Worm (Caenorhabditis elegans) whole organism, L2 larva: Measurements from ENCODE around the gene F31E8.5.

Experiments used
- C34F6.9 ChIP-seq: fragments of 150-350 bp; optimal IDR thresholded peaks from 2 replicates; lab custom pipeline; 2014; ENCODE audit warnings: missing biosample characterization, missing genetic modification characterization
- F13H6.1 ChIP-seq: sonication (generic microtip); optimal IDR thresholded peaks from 2 replicates; lab custom pipeline; 2016; ENCODE audit warnings: missing genetic modification characterization, missing compliant biosample characterization
- R02D3.7 ChIP-seq: fragments of 150-350 bp; optimal IDR thresholded peaks from 2 replicates; lab custom pipeline; 2014; ENCODE audit warnings: missing biosample characterization, missing genetic modification characterization
- ZK546.5 ChIP-seq: sonication (generic microtip); optimal IDR thresholded peaks from 2 replicates; lab custom pipeline; 2017; ENCODE audit warnings: missing biosample characterization, missing genetic modification characterization
- aly-2 ChIP-seq: fragments of 150-350 bp; optimal IDR thresholded peaks from 2 replicates; lab custom pipeline; 2014; ENCODE audit warnings: missing biosample characterization, missing genetic modification characterization
- blmp-1 ChIP-seq: sonication (generic microtip); optimal IDR thresholded peaks from 2 replicates; lab custom pipeline; 2017; ENCODE audit warnings: missing genetic modification characterization, mild to moderate bottlenecking, missing compliant biosample characterization, antibody characterized with exemption, moderate library complexity; ENCODE audit not compliant: insufficient read depth
- ceh-82 ChIP-seq: fragments of 150-350 bp; optimal IDR thresholded peaks from 2 replicates; lab custom pipeline; 2014; ENCODE audit warnings: missing biosample characterization, missing genetic modification characterization
- crh-2 ChIP-seq: sonication (generic microtip); optimal IDR thresholded peaks from 2 replicates; lab custom pipeline; 2017; ENCODE audit warnings: missing biosample characterization, missing genetic modification characterization
- egl-27 ChIP-seq: sonication (generic microtip); optimal IDR thresholded peaks from 3 replicates; lab custom pipeline; 2017; ENCODE audit warnings: missing biosample characterization, missing genetic modification reagents, missing genetic modification characterization
- elt-1 ChIP-seq: fragments of 150-350 bp; optimal IDR thresholded peaks from 2 replicates; lab custom pipeline; 2014; ENCODE audit warnings: missing biosample characterization, missing genetic modification characterization
- elt-3 ChIP-seq: sonication (generic microtip); optimal IDR thresholded peaks from 2 replicates; lab custom pipeline; 2017; ENCODE audit warnings: missing biosample characterization, missing genetic modification characterization
- fos-1 ChIP-seq: fragments of 150-350 bp; optimal IDR thresholded peaks from 2 replicates; lab custom pipeline; 2014; ENCODE audit warnings: missing biosample characterization, missing genetic modification characterization
- gmeb-1 ChIP-seq: fragments of 150-350 bp; optimal IDR thresholded peaks from 2 replicates; lab custom pipeline; 2014; ENCODE audit warnings: missing biosample characterization, missing genetic modification characterization
- lin-11 ChIP-seq: fragments of 150-350 bp; sonication (generic microtip); optimal IDR thresholded peaks from 2 replicates; lab custom pipeline; 2014; ENCODE audit warnings: missing biosample characterization, missing genetic modification characterization, inconsistent platforms, mixed read lengths
- lsy-2 ChIP-seq, 2 experiments: fragments of 150-350 bp in 1 of 2; sonication (generic microtip) in 1 of 2; optimal IDR thresholded peaks; 2 replicates each; lab custom pipeline; 2014 to 2017; ENCODE audit warnings: missing biosample characterization in 2 of 2, missing genetic modification characterization in 2 of 2
- mab-5 ChIP-seq: fragments of 150-350 bp; optimal IDR thresholded peaks from 2 replicates; lab custom pipeline; 2014; ENCODE audit warnings: missing biosample characterization, missing genetic modification characterization
- mbf-1 ChIP-seq: sonication (generic microtip); optimal IDR thresholded peaks from 2 replicates; lab custom pipeline; 2017; ENCODE audit warnings: missing biosample characterization, missing genetic modification characterization
- mdl-1 ChIP-seq, 2 experiments: fragments of 150-350 bp in 1 of 2; sonication (generic microtip) in 1 of 2; optimal IDR thresholded peaks; 2 replicates each; lab custom pipeline; 2017; ENCODE audit warnings: missing biosample characterization in 2 of 2, missing genetic modification characterization in 2 of 2
- nhr-10 ChIP-seq: sonication (generic microtip); optimal IDR thresholded peaks from 2 replicates; lab custom pipeline; 2017; ENCODE audit warnings: missing biosample characterization, missing genetic modification characterization
- nhr-11 ChIP-seq: fragments of 150-350 bp; optimal IDR thresholded peaks from 2 replicates; lab custom pipeline; 2014; ENCODE audit warnings: missing biosample characterization, missing genetic modification characterization
- nhr-12 ChIP-seq: fragments of 150-350 bp; optimal IDR thresholded peaks from 2 replicates; lab custom pipeline; 2014; ENCODE audit warnings: missing biosample characterization, missing genetic modification characterization
- nhr-129 ChIP-seq: fragments of 150-350 bp; optimal IDR thresholded peaks from 2 replicates; lab custom pipeline; 2014; ENCODE audit warnings: missing biosample characterization, missing genetic modification characterization
- nhr-21 ChIP-seq: fragments of 150-350 bp; optimal IDR thresholded peaks from 2 replicates; lab custom pipeline; 2014; ENCODE audit warnings: missing biosample characterization, missing genetic modification characterization
- nhr-23 ChIP-seq: fragments of 150-350 bp; optimal IDR thresholded peaks from 2 replicates; lab custom pipeline; 2014; ENCODE audit warnings: missing biosample characterization, missing genetic modification reagents, missing genetic modification characterization
- nhr-237 ChIP-seq: fragments of 150-350 bp; optimal IDR thresholded peaks from 2 replicates; lab custom pipeline; 2014; ENCODE audit warnings: missing biosample characterization, missing genetic modification characterization
- nhr-25 ChIP-seq: fragments of 150-350 bp; sonication (generic microtip); optimal IDR thresholded peaks from 3 replicates; lab custom pipeline; 2014; ENCODE audit warnings: missing biosample characterization, missing genetic modification characterization
- nhr-77 ChIP-seq: fragments of 150-350 bp; optimal IDR thresholded peaks from 2 replicates; lab custom pipeline; 2014; ENCODE audit warnings: missing biosample characterization, missing genetic modification characterization
- sem-4 ChIP-seq: fragments of 150-350 bp; optimal IDR thresholded peaks from 2 replicates; lab custom pipeline; 2014; ENCODE audit warnings: missing biosample characterization, missing genetic modification reagents, missing genetic modification characterization
- skn-1 ChIP-seq: sonication (generic microtip); optimal IDR thresholded peaks from 2 replicates; lab custom pipeline; 2017; ENCODE audit warnings: missing biosample characterization, missing genetic modification characterization
- sma-3 ChIP-seq: sonication (generic microtip); optimal IDR thresholded peaks from 2 replicates; lab custom pipeline; 2016; ENCODE audit warnings: missing genetic modification reagents, missing genetic modification characterization, missing compliant biosample characterization
- sma-9 ChIP-seq, 2 experiments: fragments of 150-350 bp in 1 of 2; sonication (generic microtip) in 1 of 2; optimal IDR thresholded peaks; 2 replicates each; lab custom pipeline; 2014 to 2016; ENCODE audit warnings: missing genetic modification characterization in 2 of 2, mild to moderate bottlenecking in 1 of 2, missing biosample characterization in 1 of 2, missing compliant biosample characterization in 1 of 2, missing genetic modification reagents in 1 of 2, moderate library complexity in 1 of 2
- snpc-4 ChIP-seq: fragments of 150-350 bp; optimal IDR thresholded peaks from 2 replicates; lab custom pipeline; 2014; ENCODE audit warnings: missing biosample characterization, missing genetic modification characterization
- unc-39 ChIP-seq: fragments of 150-350 bp; optimal IDR thresholded peaks from 2 replicates; lab custom pipeline; 2014; ENCODE audit warnings: missing biosample characterization, missing genetic modification characterization
- unc-55 ChIP-seq: fragments of 150-350 bp; sonication (generic microtip); optimal IDR thresholded peaks from 3 replicates; lab custom pipeline; 2014; ENCODE audit warnings: missing biosample characterization, missing genetic modification reagents, missing genetic modification characterization
- unc-62 ChIP-seq: fragments of 150-350 bp; optimal IDR thresholded peaks from 2 replicates; lab custom pipeline; 2014; ENCODE audit warnings: missing biosample characterization, missing genetic modification reagents, missing genetic modification characterization
- zag-1 ChIP-seq: fragments of 150-350 bp; optimal IDR thresholded peaks from 2 replicates; lab custom pipeline; 2014; ENCODE audit warnings: missing biosample characterization, missing genetic modification characterization
- ztf-11 ChIP-seq: sonication (generic microtip); optimal IDR thresholded peaks from 2 replicates; lab custom pipeline; 2017; ENCODE audit warnings: missing biosample characterization, missing genetic modification characterization
- ztf-4 ChIP-seq: fragments of 150-350 bp; optimal IDR thresholded peaks from 2 replicates; lab custom pipeline; 2014; ENCODE audit warnings: missing biosample characterization, missing genetic modification characterization

F31E8.5 gene

DNA sequence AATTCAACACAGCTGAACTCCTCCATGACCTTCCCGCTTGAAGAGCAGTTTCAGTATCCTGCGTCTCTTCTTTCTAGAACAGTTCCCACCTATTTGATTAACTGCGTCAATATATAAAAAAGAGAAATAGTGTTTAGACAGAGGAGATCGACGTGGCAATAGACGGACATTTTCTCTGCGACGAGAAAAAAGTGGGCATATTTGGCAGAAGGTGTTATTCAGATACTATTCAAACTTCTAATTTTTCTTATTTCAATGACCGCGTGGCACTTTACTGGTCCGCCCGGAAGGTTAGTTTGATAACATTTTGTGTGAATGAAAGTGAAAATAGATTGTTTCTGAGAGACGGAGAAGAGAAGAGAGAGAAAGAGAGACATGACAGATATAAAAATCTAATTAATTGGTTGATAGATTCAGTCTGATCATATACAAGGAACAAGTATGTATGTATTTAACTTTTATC lies 40.9 kb upstream of the F31E8.5 start, which contains the start of gene tbc-6 (continued):
- TF ChIP-seq sem-4 (tag; lab: Kevin White, UChicago) (peak; percentile 60), unc-39 (tag; lab: Kevin White, UChicago) (no peak), unc-55 (GFP tag; lab: Kevin White, UChicago) (no peak), unc-62 (GFP tag; lab: Kevin White, UChicago) (peak; percentile 55), R02D3.7 (tag; lab: Kevin White, UChicago) (no peak)
- TF ChIP-seq, all 48 proteins: peak for 20

DNA sequence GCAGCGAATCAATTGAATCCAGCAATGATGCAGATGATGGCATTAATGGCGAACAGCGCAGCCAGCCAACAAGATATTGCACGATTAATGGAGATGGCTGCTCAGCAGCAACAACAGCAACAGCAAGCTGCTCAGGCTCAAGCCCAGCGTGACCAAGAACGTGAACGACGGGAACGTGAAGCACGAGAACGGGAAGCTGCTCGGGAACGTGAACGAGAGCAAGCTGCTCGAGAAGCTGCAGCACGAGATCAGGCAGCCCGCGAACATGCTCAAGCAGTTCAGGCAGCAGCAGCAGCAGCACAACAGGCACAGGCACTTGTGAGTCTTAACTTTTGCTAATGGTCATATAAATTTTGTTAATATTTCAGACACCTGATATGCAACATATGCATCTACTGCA lies 39.7 kb upstream of the F31E8.5 start:
- no peak for TF ChIP-seq unc-62 (GFP tag; lab: Kevin White, UChicago)

DNA sequence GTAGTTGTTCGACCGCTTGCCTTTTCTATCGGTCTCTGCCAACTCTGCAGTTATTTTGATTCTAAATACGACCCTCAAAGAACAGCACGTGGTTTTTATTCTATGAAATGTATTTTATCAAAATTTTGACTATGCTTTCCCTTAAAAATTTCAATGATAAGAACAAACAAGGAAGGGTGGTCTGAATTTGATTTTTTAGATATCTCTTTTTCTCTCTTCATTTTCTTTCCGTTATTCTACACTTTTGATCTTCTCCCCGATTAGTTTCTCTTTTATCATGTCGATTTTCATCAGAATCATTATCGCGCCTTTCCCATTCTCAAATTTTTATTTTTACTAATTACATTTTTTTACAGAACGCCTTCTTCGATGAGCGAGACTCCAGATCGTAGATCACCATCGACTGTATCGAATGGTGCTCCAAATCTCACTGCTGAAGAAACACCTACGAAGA lies 38.0 kb upstream of the F31E8.5 start:
- peak; percentile 6 for TF ChIP-seq C34F6.9 (tag; lab: Kevin White, UChicago)
- TF ChIP-seq aly-2 (tag; lab: Kevin White, UChicago) = no peak
- TF ChIP-seq unc-62 (GFP tag; lab: Kevin White, UChicago) = no peak
- peak; percentile 42 for TF ChIP-seq blmp-1 (tag; lab: Kevin White, UChicago)
- peak; percentile 3 for TF ChIP-seq nhr-25 (tag; lab: Kevin White, UChicago)
- peak; percentile 29 for TF ChIP-seq fos-1
- peak in 1 of 2 experiments; percentile 18 for TF ChIP-seq lsy-2 (tag; optimal IDR thresholded peaks at IDR 0.05; lab: Kevin White, UChicago)
- peak; percentile 74 for TF ChIP-seq egl-27 (tag; lab: Kevin White, UChicago)
- peak; percentile 18 for TF ChIP-seq gmeb-1 (tag; lab: Kevin White, UChicago)
- TF ChIP-seq, all 48 proteins: peak for 7

DNA sequence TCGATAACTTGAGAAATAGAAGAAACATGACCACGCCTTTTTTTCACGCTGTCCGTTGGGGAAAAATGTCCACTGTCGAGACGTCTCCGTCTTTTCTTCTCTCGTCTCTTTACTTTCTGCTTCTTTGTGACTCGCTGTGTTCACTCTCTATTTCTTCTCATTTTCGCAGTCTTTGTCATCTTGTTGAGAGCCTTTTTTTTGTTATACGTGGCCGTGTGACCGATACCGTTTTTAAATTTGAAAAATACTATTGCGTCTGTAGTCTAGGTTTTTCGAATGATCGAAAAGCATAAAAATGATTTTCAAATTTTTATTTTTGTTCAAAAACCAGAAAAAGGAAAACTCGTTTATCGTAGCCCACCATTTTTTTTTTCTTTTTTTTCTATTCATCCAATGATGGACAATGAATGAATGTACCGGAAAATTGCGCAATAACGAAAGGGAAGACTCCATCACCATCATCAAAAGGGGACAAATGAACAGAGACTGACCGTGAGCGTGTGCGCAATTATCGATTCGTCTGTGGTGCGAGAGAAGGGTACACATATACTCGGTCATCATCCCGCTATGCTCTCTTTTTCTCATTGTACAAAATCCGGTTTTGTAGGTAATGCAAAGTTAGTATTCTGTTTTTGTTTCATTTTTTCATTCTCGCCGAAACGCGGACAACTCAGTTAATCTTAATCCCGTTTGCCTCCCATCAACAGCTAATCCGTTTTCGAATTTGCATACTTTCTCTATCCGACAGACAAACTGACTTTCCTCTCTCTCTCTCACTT lies 37.4 kb upstream of the F31E8.5 start:
- TF ChIP-seq sma-3 (no peak), nhr-10 (no peak), lsy-2 (tag; optimal IDR thresholded peaks at IDR 0.05; lab: Kevin White, UChicago) (peak in 1 of 2 experiments; percentile 31), egl-27 (tag; lab: Kevin White, UChicago) (peak; percentile 47), unc-39 (tag; lab: Kevin White, UChicago) (no peak), elt-1 (no peak), mbf-1 (tag; lab: Kevin White, UChicago) (no peak), sma-9 (GFP tag; optimal IDR thresholded peaks at IDR 0.05; lab: Kevin White, UChicago) (peak; percentile 5), sma-9 (tag; optimal IDR thresholded peaks at IDR 0.05; lab: Kevin White, UChicago) (no peak), blmp-1 (tag; lab: Kevin White, UChicago) (no peak), snpc-4 (tag; lab: Kevin White, UChicago) (no peak), aly-2 (tag; lab: Kevin White, UChicago) (no peak), unc-55 (GFP tag; lab: Kevin White, UChicago) (peak; percentile 38), mdl-1 (tag; optimal IDR thresholded peaks at IDR 0.05; lab: Kevin White, UChicago) (no peak), skn-1 (no peak), ztf-4 (tag; lab: Kevin White, UChicago) (no peak), nhr-129 (tag; lab: Kevin White, UChicago) (peak; percentile 24), nhr-237 (no peak), ceh-82 (no peak), nhr-25 (tag; lab: Kevin White, UChicago) (no peak), nhr-12 (tag; lab: Kevin White, UChicago) (no peak), ZK546.5 (no peak), C34F6.9 (tag; lab: Kevin White, UChicago) (peak; percentile 30), nhr-23 (tag; lab: Kevin White, UChicago) (no peak), crh-2 (tag; lab: Kevin White, UChicago) (peak; percentile 20), zag-1 (tag; lab: Kevin White, UChicago) (no peak), unc-62 (GFP tag; lab: Kevin White, UChicago) (no peak), F13H6.1 (tag; lab: Kevin White, UChicago) (no peak)
- TF ChIP-seq, all 48 proteins: peak for 7

DNA sequence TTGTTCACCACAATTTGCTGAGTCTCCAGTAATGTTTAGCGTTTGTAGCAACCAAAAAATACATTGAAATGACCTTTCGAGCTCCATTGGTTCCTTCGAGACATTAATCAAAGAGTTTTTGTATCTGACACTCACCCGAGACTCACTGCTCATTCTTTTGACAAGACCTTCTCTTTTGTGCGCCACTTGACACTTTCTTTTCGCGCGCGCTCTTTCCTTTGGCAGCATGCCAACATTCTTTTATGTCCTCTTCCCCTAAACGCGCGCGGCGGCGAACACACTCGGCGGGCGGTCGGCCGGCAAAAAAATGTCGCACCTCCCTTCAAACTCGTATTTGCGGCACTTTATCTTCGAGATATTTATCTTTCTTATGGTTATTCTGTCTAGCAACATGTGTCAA lies 36.6 kb upstream of the F31E8.5 start:
- peak; percentile 8 for TF ChIP-seq sma-3
- TF ChIP-seq egl-27 (tag; lab: Kevin White, UChicago) = peak; percentile 39
- TF ChIP-seq elt-3 (tag; lab: Kevin White, UChicago) = no peak
- TF ChIP-seq nhr-129 (tag; lab: Kevin White, UChicago) = no peak
- TF ChIP-seq nhr-21 = no peak
- TF ChIP-seq nhr-12 (tag; lab: Kevin White, UChicago) = no peak
- TF ChIP-seq unc-39 (tag; lab: Kevin White, UChicago) = no peak
- no peak for TF ChIP-seq nhr-237
- no peak for TF ChIP-seq ztf-11 (tag; lab: Kevin White, UChicago)
- TF ChIP-seq lin-11 (tag; lab: Kevin White, UChicago) = no peak
- no peak for TF ChIP-seq nhr-23 (tag; lab: Kevin White, UChicago)
- no peak for TF ChIP-seq crh-2 (tag; lab: Kevin White, UChicago)
- no peak for TF ChIP-seq unc-62 (GFP tag; lab: Kevin White, UChicago)
- no peak for TF ChIP-seq elt-1
- no peak for TF ChIP-seq nhr-77 (tag; lab: Kevin White, UChicago)
- no peak for TF ChIP-seq blmp-1 (tag; lab: Kevin White, UChicago)
- TF ChIP-seq nhr-11 (tag; lab: Kevin White, UChicago) = no peak
- peak; percentile 9 for TF ChIP-seq mab-5 (tag; lab: Kevin White, UChicago)
- TF ChIP-seq skn-1 = no peak
- TF ChIP-seq F13H6.1 (tag; lab: Kevin White, UChicago) = peak; percentile 54
- no peak for TF ChIP-seq sem-4 (tag; lab: Kevin White, UChicago)
- no peak for TF ChIP-seq fos-1
- no peak for TF ChIP-seq ztf-4 (tag; lab: Kevin White, UChicago)
- no peak for TF ChIP-seq mdl-1 (tag; optimal IDR thresholded peaks at IDR 0.05; lab: Kevin White, UChicago)
- TF ChIP-seq sma-9 (GFP tag; optimal IDR thresholded peaks at IDR 0.05; lab: Kevin White, UChicago) = peak; percentile 47
- no peak for TF ChIP-seq sma-9 (tag; optimal IDR thresholded peaks at IDR 0.05; lab: Kevin White, UChicago)
